Fruit fly (Drosophila melanogaster): ENCODE results near the gene Diap1.

Diap1 gene

dm6 chr3L:15999358-16000005, 51.4 kb downstream of the Diap1 start (continued):
- TF ChIP-seq CG6683 (GFP tag; optimal IDR thresholded peaks at IDR 0.05) (peak; percentile 16), dmrt11E (tag; optimal IDR thresholded peaks at IDR 0.05) (peak; percentile 30), Adf1 (GFP tag; IDR thresholded peaks at IDR 0.05) (peak; percentile 36; the same call in 1 of the 2 replicates), lilli (GFP tag; optimal IDR thresholded peaks at IDR 0.05) (peak; percentile 5), PHDP (tag; optimal IDR thresholded peaks at IDR 0.05) (peak; percentile 63), pfk (GFP tag; optimal IDR thresholded peaks at IDR 0.05) (peak; percentile 35), HLH3B (GFP tag; IDR thresholded peaks at IDR 0.05) (peak; percentile 40; the same call in 1 of the 2 replicates), Rx (GFP tag; IDR thresholded peaks at IDR 0.05) (no peak), sqz (GFP tag; optimal IDR thresholded peaks at IDR 0.05) (peak; percentile 85), CG32532 (GFP tag; IDR thresholded peaks at IDR 0.05) (peak; percentile 64; the same call in 1 of the 2 replicates), CG12744 (GFP tag; optimal IDR thresholded peaks at IDR 0.05) (no peak), Chrac-16 (GFP tag; optimal IDR thresholded peaks at IDR 0.05) (no peak), CG11695 (GFP tag; IDR thresholded peaks at IDR 0.05) (peak; percentile 56; the same call in 1 of the 3 replicates), CG4360 (GFP tag; IDR thresholded peaks at IDR 0.05) (0 out of 2 replicates have a peak, but pooled peaks have one; percentile 19), CG13424 (tag; optimal IDR thresholded peaks at IDR 0.05) (peak; percentile 24), ind (GFP tag; optimal IDR thresholded peaks at IDR 0.05) (peak; percentile 26), CG13287 (GFP tag; IDR thresholded peaks at IDR 0.05; ENCODE audit: partially characterized antibody) (peak; percentile 18; the same call in 1 of the 2 replicates), CG18476 (GFP tag; optimal IDR thresholded peaks at IDR 0.05) (peak; percentile 41), CG11085 (GFP tag; IDR thresholded peaks at IDR 0.05) (0 out of 2 replicates have a peak, but pooled peaks have one; percentile 32), CG12071 (GFP tag; optimal IDR thresholded peaks at IDR 0.05) (peak; percentile 14), mam (GFP tag; optimal IDR thresholded peaks at IDR 0.05) (peak; percentile 3), bsh (GFP tag; optimal IDR thresholded peaks at IDR 0.05) (peak in 1 of 2 experiments; percentile 53), CG14667 (GFP tag; IDR thresholded peaks at IDR 0.05) (no peak), CG32767 (GFP tag; IDR thresholded peaks at IDR 0.05) (0 out of 2 replicates have a peak, but pooled peaks have one; percentile 28), CG17568 (GFP tag; optimal IDR thresholded peaks at IDR 0.05) (no peak), caup (GFP tag; optimal IDR thresholded peaks at IDR 0.05; ENCODE audit: severe bottlenecking) (peak; percentile 64), CG8924 (tag; optimal IDR thresholded peaks at IDR 0.05) (peak; percentile 53), CG10654 (GFP tag; optimal IDR thresholded peaks at IDR 0.05) (peak; percentile 9), CG15514 (GFP tag; optimal IDR thresholded peaks at IDR 0.05) (peak; percentile 51), dpn (GFP tag; optimal IDR thresholded peaks at IDR 0.05) (peak in 1 of 2 experiments; percentile 52), CG14710 (tag; optimal IDR thresholded peaks at IDR 0.05) (peak; percentile 11), prd (optimal IDR thresholded peaks at IDR 0.05) (no peak), prd (GFP tag; IDR thresholded peaks at IDR 0.05) (peak; percentile 68; the same call in 1 of the 3 replicates), CG15601 (tag; optimal IDR thresholded peaks at IDR 0.05) (peak; percentile 23), cato (GFP tag; optimal IDR thresholded peaks at IDR 0.05; ENCODE audit: borderline replicate concordance) (no peak), cwo (GFP tag; optimal IDR thresholded peaks at IDR 0.05) (peak; percentile 93), Fer3 (tag; optimal IDR thresholded peaks at IDR 0.05) (peak; percentile 53), az2 (GFP tag; optimal IDR thresholded peaks at IDR 0.05) (no peak), Mrtf (GFP tag; IDR thresholded peaks at IDR 0.05) (no peak; the same call in 2 of the 3 replicates), E2f2 (GFP tag; IDR thresholded peaks at IDR 0.05) (peak; percentile 43), ara (GFP tag; IDR thresholded peaks at IDR 0.05) (0 out of 2 replicates have a peak, but pooled peaks have one; percentile 15), H2.0 (GFP tag; IDR thresholded peaks at IDR 0.05) (0 out of 2 replicates have a peak, but pooled peaks have one; percentile 10), CrebB (tag; optimal IDR thresholded peaks at IDR 0.05) (no peak), vvl (GFP tag; IDR thresholded peaks at IDR 0.05) (peak; percentile 55; the same call in 1 of the 2 replicates), CG10267 (tag; optimal IDR thresholded peaks at IDR 0.05) (peak; percentile 19), CG10979 (tag; optimal IDR thresholded peaks at IDR 0.05) (peak; percentile 35), B-H1 (GFP tag; IDR thresholded peaks at IDR 0.05) (peak; percentile 23; the same call in 1 of the 3 replicates), CG10366 (GFP tag; IDR thresholded peaks at IDR 0.05) (peak; percentile 24; the same call in 1 of the 2 replicates)
